Worm (Caenorhabditis elegans) whole organism, L3 larva: ENCODE data around the gene mig-21.
A peak's percentile ranks its signal among the peaks of the same experiment; 100 is the strongest.

Source experiments
- R02D3.7 ChIP-seq: fragments of 150-350 bp; optimal IDR thresholded peaks from 2 replicates; lab custom pipeline; 2014; ENCODE audit warnings: missing biosample characterization, missing genetic modification characterization
- ZK546.5 ChIP-seq: sonication (generic microtip); optimal IDR thresholded peaks from 2 replicates; lab custom pipeline; 2017; ENCODE audit warnings: missing biosample characterization, missing genetic modification characterization
- aly-2 ChIP-seq: fragments of 150-350 bp; optimal IDR thresholded peaks from 2 replicates; lab custom pipeline; 2014; ENCODE audit warnings: missing biosample characterization, missing genetic modification characterization
- ama-1 ChIP-seq: fragments of 150-350 bp; optimal IDR thresholded peaks from 2 replicates; lab custom pipeline; 2018
- ceh-16 ChIP-seq: sonication (generic microtip); optimal IDR thresholded peaks from 2 replicates; lab custom pipeline; 2017; ENCODE audit warnings: missing biosample characterization, missing genetic modification characterization
- ceh-28 ChIP-seq: fragments of 150-350 bp; optimal IDR thresholded peaks from 2 replicates; lab custom pipeline; 2014; ENCODE audit warnings: missing biosample characterization, missing genetic modification reagents, missing genetic modification characterization
- ceh-9 ChIP-seq: sonication (generic microtip); optimal IDR thresholded peaks from 2 replicates; lab custom pipeline; 2018; ENCODE audit warnings: missing biosample characterization, missing genetic modification characterization
- egl-27 ChIP-seq: sonication (generic microtip); optimal IDR thresholded peaks from 4 replicates; lab custom pipeline; 2017; ENCODE audit warnings: missing biosample characterization, missing genetic modification reagents, missing genetic modification characterization
- elt-1 ChIP-seq: fragments of 150-350 bp; optimal IDR thresholded peaks from 2 replicates; lab custom pipeline; 2014; ENCODE audit warnings: missing biosample characterization, missing genetic modification characterization
- elt-2 ChIP-seq: sonication (generic microtip); optimal IDR thresholded peaks from 2 replicates; lab custom pipeline; 2016; ENCODE audit warnings: missing genetic modification reagents, mild to moderate bottlenecking, missing genetic modification characterization, missing compliant biosample characterization
- elt-3 ChIP-seq, 3 experiments: fragments of 150-350 bp in 1 of 3; sonication (generic microtip) in 2 of 3; optimal IDR thresholded peaks; 2 replicates in 2 of 3; 4 replicates in 1 of 3; lab custom pipeline; 2014 to 2017; ENCODE audit warnings: missing biosample characterization in 3 of 3, missing genetic modification characterization in 3 of 3
- eor-1 ChIP-seq, 2 experiments: fragments of 150-350 bp; optimal IDR thresholded peaks; 2 replicates each; lab custom pipeline; 2014 to 2018; ENCODE audit warnings: missing biosample characterization in 2 of 2, missing genetic modification characterization in 2 of 2
- fkh-10 ChIP-seq: sonication (generic microtip); optimal IDR thresholded peaks from 2 replicates; lab custom pipeline; 2017; ENCODE audit warnings: missing biosample characterization, missing genetic modification reagents, missing genetic modification characterization
- fkh-2 ChIP-seq: fragments of 150-350 bp; optimal IDR thresholded peaks from 2 replicates; lab custom pipeline; 2014; ENCODE audit warnings: missing biosample characterization, missing genetic modification reagents, missing genetic modification characterization
- fos-1 ChIP-seq: fragments of 150-350 bp; optimal IDR thresholded peaks from 2 replicates; lab custom pipeline; 2014; ENCODE audit warnings: missing biosample characterization, missing genetic modification characterization
- hmg-11 ChIP-seq: sonication (generic microtip); optimal IDR thresholded peaks from 2 replicates; lab custom pipeline; 2016; ENCODE audit warnings: missing genetic modification characterization, missing compliant biosample characterization
- jun-1 ChIP-seq: fragments of 150-350 bp; optimal IDR thresholded peaks from 2 replicates; lab custom pipeline; 2014; ENCODE audit warnings: missing biosample characterization, missing genetic modification reagents, missing genetic modification characterization
- lin-15B ChIP-seq: fragments of 150-350 bp; optimal IDR thresholded peaks from 2 replicates; lab custom pipeline; 2014; ENCODE audit warnings: missing biosample characterization, missing genetic modification characterization
- lin-39 ChIP-seq: fragments of 150-350 bp; optimal IDR thresholded peaks from 2 replicates; lab custom pipeline; 2018; ENCODE audit warnings: missing biosample characterization, missing genetic modification reagents, missing genetic modification characterization
- lsy-12 ChIP-seq: sonication (generic microtip); optimal IDR thresholded peaks from 2 replicates; lab custom pipeline; 2016; ENCODE audit warnings: mild to moderate bottlenecking, missing genetic modification characterization, missing compliant biosample characterization
- mdl-1 ChIP-seq: fragments of 150-350 bp; optimal IDR thresholded peaks from 2 replicates; lab custom pipeline; 2014; ENCODE audit warnings: missing biosample characterization, missing genetic modification characterization
- mml-1 ChIP-seq: fragments of 150-350 bp; sonication (generic microtip); optimal IDR thresholded peaks from 3 replicates; lab custom pipeline; 2014; ENCODE audit warnings: missing biosample characterization, missing genetic modification characterization
- nfya-1 ChIP-seq: sonication (generic microtip); optimal IDR thresholded peaks from 2 replicates; lab custom pipeline; 2017; ENCODE audit warnings: missing genetic modification characterization, mild to moderate bottlenecking, missing compliant biosample characterization, antibody characterized with exemption, moderate library complexity; ENCODE audit not compliant: insufficient read depth
- nhr-11 ChIP-seq: fragments of 150-350 bp; optimal IDR thresholded peaks from 2 replicates; lab custom pipeline; 2014; ENCODE audit warnings: missing biosample characterization, missing genetic modification characterization
- nhr-12 ChIP-seq: fragments of 150-350 bp; optimal IDR thresholded peaks from 2 replicates; lab custom pipeline; 2014; ENCODE audit warnings: missing biosample characterization, missing genetic modification characterization
- nhr-237 ChIP-seq: fragments of 150-350 bp; optimal IDR thresholded peaks from 2 replicates; lab custom pipeline; 2014; ENCODE audit warnings: missing biosample characterization, missing genetic modification characterization
- nhr-25 ChIP-seq: sonication (generic microtip); optimal IDR thresholded peaks from 2 replicates; lab custom pipeline; 2017; ENCODE audit warnings: missing biosample characterization, missing genetic modification characterization
- nhr-28 ChIP-seq: fragments of 150-350 bp; optimal IDR thresholded peaks from 2 replicates; lab custom pipeline; 2014; ENCODE audit warnings: missing biosample characterization, missing genetic modification characterization
- nhr-43 ChIP-seq: sonication (generic microtip); optimal IDR thresholded peaks from 2 replicates; lab custom pipeline; 2016; ENCODE audit warnings: mild to moderate bottlenecking, missing genetic modification characterization, missing compliant biosample characterization; ENCODE audit not compliant: poor library complexity, severe bottlenecking
- nhr-67 ChIP-seq: fragments of 150-350 bp; optimal IDR thresholded peaks from 2 replicates; lab custom pipeline; 2014; ENCODE audit warnings: missing biosample characterization, missing genetic modification characterization
- nhr-76 ChIP-seq: fragments of 150-350 bp; sonication (generic microtip); optimal IDR thresholded peaks from 5 replicates; lab custom pipeline; 2014; ENCODE audit warnings: missing biosample characterization, missing genetic modification characterization
- nhr-77 ChIP-seq: fragments of 150-350 bp; optimal IDR thresholded peaks from 2 replicates; lab custom pipeline; 2014; ENCODE audit warnings: missing biosample characterization, missing genetic modification characterization
- pha-4 ChIP-seq: fragments of 150-350 bp; optimal IDR thresholded peaks from 2 replicates; lab custom pipeline; 2014; ENCODE audit warnings: missing biosample characterization, missing genetic modification reagents, missing genetic modification characterization
- pqm-1 ChIP-seq: fragments of 150-350 bp; optimal IDR thresholded peaks from 2 replicates; lab custom pipeline; 2017; ENCODE audit warnings: missing biosample characterization, missing genetic modification characterization, inconsistent platforms
- sea-2 ChIP-seq: fragments of 150-350 bp; sonication (generic microtip); optimal IDR thresholded peaks from 4 replicates; lab custom pipeline; 2014; ENCODE audit warnings: missing biosample characterization, missing genetic modification reagents, missing genetic modification characterization
- skn-1 ChIP-seq: fragments of 150-350 bp; optimal IDR thresholded peaks from 2 replicates; lab custom pipeline; 2014; ENCODE audit warnings: missing biosample characterization, missing genetic modification characterization
- snpc-4 ChIP-seq: fragments of 150-350 bp; optimal IDR thresholded peaks from 2 replicates; lab custom pipeline; 2014; ENCODE audit warnings: missing biosample characterization, missing genetic modification characterization
- tbx-2 ChIP-seq: sonication (generic microtip); optimal IDR thresholded peaks from 2 replicates; lab custom pipeline; 2016; ENCODE audit warnings: mild to moderate bottlenecking, missing genetic modification characterization, missing compliant biosample characterization
- unc-39 ChIP-seq: sonication (generic microtip); optimal IDR thresholded peaks from 4 replicates; lab custom pipeline; 2017; ENCODE audit warnings: missing biosample characterization, missing genetic modification characterization
- unc-62 ChIP-seq: fragments of 150-350 bp; sonication (generic microtip); optimal IDR thresholded peaks from 4 replicates; lab custom pipeline; 2014; ENCODE audit warnings: missing biosample characterization, missing genetic modification reagents, missing genetic modification characterization
- zag-1 ChIP-seq: fragments of 150-350 bp; optimal IDR thresholded peaks from 2 replicates; lab custom pipeline; 2014; ENCODE audit warnings: missing biosample characterization, missing genetic modification characterization
- ztf-11 ChIP-seq: fragments of 150-350 bp; optimal IDR thresholded peaks from 2 replicates; lab custom pipeline; 2014; ENCODE audit warnings: missing biosample characterization, missing genetic modification characterization
- ztf-4 ChIP-seq: fragments of 150-350 bp; optimal IDR thresholded peaks from 2 replicates; lab custom pipeline; 2014; ENCODE audit warnings: missing biosample characterization, missing genetic modification characterization

Gene mig-21

DNA sequence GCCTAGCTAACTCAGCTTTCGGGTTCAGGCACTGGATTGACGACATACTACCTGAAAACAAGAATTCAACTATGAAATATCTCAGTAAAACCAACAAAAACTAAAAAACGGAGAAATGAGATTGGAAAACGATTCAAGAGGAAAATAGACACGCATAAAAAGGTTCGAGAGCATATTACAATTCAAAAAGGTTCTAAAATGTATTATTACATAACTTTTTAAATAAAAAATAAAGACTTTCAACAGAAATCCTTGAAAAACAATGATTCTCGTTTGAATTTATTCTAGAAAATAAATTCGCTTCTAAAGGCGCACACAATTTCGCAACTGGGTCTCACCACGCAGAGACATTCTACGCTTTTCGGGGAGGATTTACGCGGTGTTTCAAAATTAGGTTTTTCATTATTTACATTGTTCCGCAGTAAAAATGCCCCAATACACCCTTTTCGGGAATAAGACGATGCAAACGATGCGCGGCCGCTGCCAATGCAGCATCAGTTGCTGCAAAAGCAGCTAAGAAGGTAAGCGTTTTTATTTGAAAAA lies 22.5 kb downstream of the mig-21 start, which contains the start of the genes cct-6 and alh-9 (continued):
- TF ChIP-seq ama-1 (lab: Kevin White, UChicago), result peak; percentile 82
- TF ChIP-seq fkh-10 (GFP tag; lab: Kevin White, UChicago), result peak; percentile 10
- no peak for TF ChIP-seq sea-2 (GFP tag; lab: Kevin White, UChicago)
- no peak for TF ChIP-seq nhr-237 (tag; lab: Kevin White, UChicago)
- TF ChIP-seq nhr-25 (tag; lab: Kevin White, UChicago), result peak; percentile 71
- TF ChIP-seq jun-1 (tag; lab: Kevin White, UChicago), result peak; percentile 24
- peak; percentile 10 for TF ChIP-seq elt-1 (tag; lab: Kevin White, UChicago)
- TF ChIP-seq mdl-1 (tag; lab: Kevin White, UChicago), result no peak
- no peak for TF ChIP-seq ceh-28 (tag; lab: Kevin White, UChicago)
- no peak for TF ChIP-seq fkh-2 (tag; lab: Kevin White, UChicago)
- no peak for TF ChIP-seq nhr-12 (tag; lab: Kevin White, UChicago)
- TF ChIP-seq nhr-77, result no peak
- TF ChIP-seq zag-1 (tag; lab: Kevin White, UChicago), result no peak
- TF ChIP-seq unc-62 (GFP tag; lab: Kevin White, UChicago), result no peak

ce11 chrIII:5853240-5853639 lies 24.9 kb downstream of the mig-21 start, which contains the start of gene ddx-23:
Gene ddx-23 (minus strand): TSS chrIII:5853269.
- peak; percentile 35 for TF ChIP-seq nfya-1 (tag; lab: Kevin White, UChicago)
- peak; percentile 0 for TF ChIP-seq lin-15B (tag; lab: Kevin White, UChicago)
- TF ChIP-seq fkh-2 (tag; lab: Kevin White, UChicago), result no peak
- TF ChIP-seq tbx-2 (tag; lab: Kevin White, UChicago), result peak; percentile 26
- no peak for TF ChIP-seq aly-2 (tag; lab: Kevin White, UChicago)
- no peak for TF ChIP-seq skn-1 (tag; lab: Kevin White, UChicago)
- peak; percentile 30 for TF ChIP-seq nhr-43
- TF ChIP-seq pha-4 (tag; lab: Kevin White, UChicago), result peak; percentile 45
- TF ChIP-seq mml-1, result no peak
- peak; percentile 38 for TF ChIP-seq elt-2 (tag; lab: Kevin White, UChicago)
- TF ChIP-seq nhr-28 (tag; lab: Kevin White, UChicago), result no peak
- no peak for TF ChIP-seq elt-1 (tag; lab: Kevin White, UChicago)
- peak; percentile 79 for TF ChIP-seq ama-1 (lab: Kevin White, UChicago)
- TF ChIP-seq nhr-77, result no peak
- TF ChIP-seq, all 47 proteins: peak for 7

ce11 chrIII:5846412-5846811 lies 31.8 kb downstream of the mig-21 start:
- TF ChIP-seq nfya-1 (tag; lab: Kevin White, UChicago) (peak; percentile 46), nhr-237 (tag; lab: Kevin White, UChicago) (no peak), fkh-10 (GFP tag; lab: Kevin White, UChicago) (peak; percentile 74)

DNA sequence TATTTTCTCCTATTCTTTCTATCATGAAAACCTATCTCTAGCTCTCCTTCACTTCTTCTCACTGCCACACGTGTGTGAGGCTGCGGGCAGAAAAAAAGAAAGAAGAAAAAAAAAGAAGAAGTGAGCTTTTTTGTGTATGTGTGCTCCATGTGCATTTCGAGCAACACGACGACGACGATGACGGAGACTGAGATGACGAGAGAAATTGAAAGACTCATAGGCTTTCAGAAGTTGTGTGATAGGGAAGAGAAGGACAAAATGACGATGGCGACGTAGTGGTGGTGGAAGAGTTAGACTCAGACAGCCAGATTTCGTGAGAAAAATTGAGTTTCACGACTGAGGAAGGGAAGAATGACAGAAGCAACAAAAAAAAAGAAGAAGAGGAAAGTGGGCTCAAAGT lies 32.7 kb downstream of the mig-21 start:
- TF ChIP-seq nhr-67 (tag; lab: Kevin White, UChicago) (no peak), fkh-10 (GFP tag; lab: Kevin White, UChicago) (peak; percentile 88), sea-2 (GFP tag; lab: Kevin White, UChicago) (no peak), lin-39 (tag; lab: Kevin White, UChicago) (peak; percentile 74), nhr-28 (tag; lab: Kevin White, UChicago) (no peak), nhr-237 (tag; lab: Kevin White, UChicago) (no peak), ceh-9 (tag; lab: Kevin White, UChicago) (no peak), ztf-11 (no peak), eor-1 (tag; optimal IDR thresholded peaks at IDR 0.05; lab: Kevin White, UChicago) (no peak), lsy-12 (tag; lab: Kevin White, UChicago) (no peak), unc-39 (tag; lab: Kevin White, UChicago) (no peak), hmg-11 (tag; lab: Kevin White, UChicago) (peak; percentile 76), elt-2 (tag; lab: Kevin White, UChicago) (no peak), elt-3 (tag; optimal IDR thresholded peaks at IDR 0.05; lab: Kevin White, UChicago) (no peak), tbx-2 (tag; lab: Kevin White, UChicago) (no peak), ztf-4 (tag; lab: Kevin White, UChicago) (no peak), pha-4 (tag; lab: Kevin White, UChicago) (no peak), fkh-2 (tag; lab: Kevin White, UChicago) (no peak), zag-1 (tag; lab: Kevin White, UChicago) (peak; percentile 61), ceh-28 (tag; lab: Kevin White, UChicago) (no peak), egl-27 (tag; lab: Kevin White, UChicago) (no peak), pqm-1 (tag; lab: Kevin White, UChicago) (no peak), nhr-12 (tag; lab: Kevin White, UChicago) (no peak), snpc-4 (tag; lab: Kevin White, UChicago) (peak; percentile 2), R02D3.7 (tag; lab: Kevin White, UChicago) (no peak), ceh-16 (tag; lab: Kevin White, UChicago) (no peak), mml-1 (no peak), jun-1 (tag; lab: Kevin White, UChicago) (no peak), fos-1 (tag; lab: Kevin White, UChicago) (no peak), nhr-25 (tag; lab: Kevin White, UChicago) (no peak), ama-1 (lab: Kevin White, UChicago) (no peak), ZK546.5 (tag; lab: Kevin White, UChicago) (no peak), nhr-11 (peak; percentile 56), nhr-76 (tag; lab: Kevin White, UChicago) (no peak), lin-15B (tag; lab: Kevin White, UChicago) (peak; percentile 4), mdl-1 (tag; lab: Kevin White, UChicago) (peak; percentile 85), elt-1 (tag; lab: Kevin White, UChicago) (peak; percentile 15), aly-2 (tag; lab: Kevin White, UChicago) (no peak)
